Fruit fly (Drosophila melanogaster): ENCODE data around the gene mRpS6.
A peak's percentile ranks its signal among the peaks of the same experiment; 100 is the strongest.

Gene mRpS6

dm6 chr3L:4409898-4410629 is 45.7 kb downstream of the mRpS6 start (continued):
- TF ChIP-seq kay (GFP tag; optimal IDR thresholded peaks at IDR 0.05) (no peak), caup (GFP tag; optimal IDR thresholded peaks at IDR 0.05; ENCODE audit: severe bottlenecking) (no peak), eve (GFP tag; optimal IDR thresholded peaks at IDR 0.05) (peak in 1 of 2 experiments; percentile 26), Trl (optimal IDR thresholded peaks at IDR 0.05) (peak; percentile 55 to 69), Trl (GFP tag; optimal IDR thresholded peaks at IDR 0.05) (no peak), ttk (GFP tag; IDR thresholded peaks at IDR 0.05) (no peak), cad (GFP tag; optimal IDR thresholded peaks at IDR 0.05) (no peak), CG10321 (GFP tag; IDR thresholded peaks at IDR 0.05) (no peak), CG17186 (GFP tag; optimal IDR thresholded peaks at IDR 0.05) (no peak), Atf6 (GFP tag; IDR thresholded peaks at IDR 0.05) (no peak), Xrp1 (GFP tag; IDR thresholded peaks at IDR 0.05) (no peak), zen (tag; optimal IDR thresholded peaks at IDR 0.05) (peak; percentile 40), mirr (GFP tag; optimal IDR thresholded peaks at IDR 0.05) (no peak), CG4424 (GFP tag; optimal IDR thresholded peaks at IDR 0.05) (no peak), CG11695 (GFP tag; IDR thresholded peaks at IDR 0.05) (no peak), usp (GFP tag; optimal IDR thresholded peaks at IDR 0.05) (no peak), CG1233 (GFP tag; optimal IDR thresholded peaks at IDR 0.05) (no peak), Usf (GFP tag; optimal IDR thresholded peaks at IDR 0.05) (no peak), nau (GFP tag; optimal IDR thresholded peaks at IDR 0.05) (no peak), ind (GFP tag; optimal IDR thresholded peaks at IDR 0.05) (no peak), crp (GFP tag; optimal IDR thresholded peaks at IDR 0.05) (no peak), CG9817 (tag; optimal IDR thresholded peaks at IDR 0.05) (no peak), CG6254 (GFP tag; optimal IDR thresholded peaks at IDR 0.05) (peak; percentile 24), CG9797 (GFP tag; optimal IDR thresholded peaks at IDR 0.05) (no peak), CG16813 (GFP tag; IDR thresholded peaks at IDR 0.05; ENCODE audit: partially characterized antibody) (no peak), pzg (GFP tag; optimal IDR thresholded peaks at IDR 0.05) (no peak), ftz-f1 (GFP tag; optimal IDR thresholded peaks at IDR 0.05) (no peak), abd-A (tag; optimal IDR thresholded peaks at IDR 0.05) (peak; percentile 63), Hand (GFP tag; optimal IDR thresholded peaks at IDR 0.05) (peak; percentile 1), Asciz (GFP tag; optimal IDR thresholded peaks at IDR 0.05) (no peak), Meics (GFP tag; optimal IDR thresholded peaks at IDR 0.05) (no peak), H15 (GFP tag; IDR thresholded peaks at IDR 0.05) (no peak), CG11398 (GFP tag; optimal IDR thresholded peaks at IDR 0.05) (no peak), CG4404 (GFP tag; IDR thresholded peaks at IDR 0.05) (no peak), Elba2 (GFP tag; optimal IDR thresholded peaks at IDR 0.05) (no peak), CG7928 (GFP tag; optimal IDR thresholded peaks at IDR 0.05) (no peak), CG18599 (GFP tag; optimal IDR thresholded peaks at IDR 0.05) (no peak), corto (GFP tag; optimal IDR thresholded peaks at IDR 0.05) (no peak), dm (GFP tag; optimal IDR thresholded peaks at IDR 0.05) (no peak), CG7556 (GFP tag; optimal IDR thresholded peaks at IDR 0.05) (no peak), ase (GFP tag; IDR thresholded peaks at IDR 0.05) (no peak), sug (tag; optimal IDR thresholded peaks at IDR 0.05) (no peak), lmd (GFP tag; IDR thresholded peaks at IDR 0.05) (no peak), Sry-δ (GFP tag; optimal IDR thresholded peaks at IDR 0.05) (no peak)
